Fruit fly (Drosophila melanogaster) whole organism, embryonic: Measurements from ENCODE around the gene CG42578.

ENCODE experiments used
- Asciz ChIP-seq: fragments of 200-800 bp; sonication (Bioruptor generic); optimal IDR thresholded peaks from 2 replicates; lab custom pipeline; 2017; ENCODE audit warnings: missing biosample characterization, mild to moderate bottlenecking, missing genetic modification characterization, missing genetic modification reagents
- CG10267 ChIP-seq: fragments of 200-800 bp; sonication (Bioruptor generic); optimal IDR thresholded peaks from 2 replicates; lab custom pipeline; 2018; ENCODE audit warnings: missing biosample characterization, mild to moderate bottlenecking, missing genetic modification characterization, moderate library complexity
- CG11456 ChIP-seq: fragments of 200-800 bp; sonication (Bioruptor generic); IDR thresholded peaks from 3 replicates; pipeline ENCODE4 v1.3.6; 2022; ENCODE audit warnings: missing biosample characterization, missing genetic modification characterization
- CG12299 ChIP-seq: fragments of 200-800 bp; sonication (Bioruptor generic); optimal IDR thresholded peaks from 2 replicates; lab custom pipeline; 2018; ENCODE audit warnings: missing biosample characterization, mild to moderate bottlenecking, missing genetic modification characterization
- CG14710 ChIP-seq: fragments of 200-800 bp; sonication (Bioruptor generic); optimal IDR thresholded peaks from 3 replicates; lab custom pipeline; 2019; ENCODE audit warnings: missing biosample characterization, mild to moderate bottlenecking, missing genetic modification characterization, moderate library complexity
- CG16815 ChIP-seq: fragments of 200-800 bp; sonication (Bioruptor generic); optimal IDR thresholded peaks from 3 replicates; lab custom pipeline; 2017; ENCODE audit warnings: missing biosample characterization, mild to moderate bottlenecking, missing genetic modification characterization
- CG18764 ChIP-seq: fragments of 200-800 bp; sonication (Bioruptor generic); optimal IDR thresholded peaks from 3 replicates; lab custom pipeline; 2016; ENCODE audit warnings: missing biosample characterization, missing genetic modification characterization
- CG2712 ChIP-seq: fragments of 200-800 bp; optimal IDR thresholded peaks from 3 replicates; lab custom pipeline; 2019; ENCODE audit warnings: missing biosample characterization, mild to moderate bottlenecking, missing genetic modification characterization, moderate library complexity
- CG3163 ChIP-seq: fragments of 200-800 bp; sonication (Bioruptor generic); optimal IDR thresholded peaks from 3 replicates; lab custom pipeline; 2016; ENCODE audit warnings: missing biosample characterization, missing genetic modification characterization
- CG3726 ChIP-seq: fragments of 200-800 bp; sonication (Bioruptor generic); IDR thresholded peaks from 3 replicates; pipeline ENCODE4, ENCODE4 v1.3.6; 2022; ENCODE audit warnings: missing biosample characterization, missing genetic modification characterization
- CG4328 ChIP-seq: fragments of 200-800 bp; sonication (Bioruptor generic); optimal IDR thresholded peaks from 3 replicates; lab custom pipeline; 2017; ENCODE audit warnings: missing biosample characterization, missing genetic modification reagents, missing genetic modification characterization
- CG4730 ChIP-seq: fragments of 200-800 bp; sonication (Bioruptor generic); IDR thresholded peaks from 2 replicates; pipeline ENCODE4 v1.3.6; 2022; ENCODE audit warnings: missing biosample characterization, missing genetic modification characterization
- CG7928 ChIP-seq: fragments of 200-800 bp; sonication (Bioruptor generic); optimal IDR thresholded peaks from 2 replicates; lab custom pipeline; 2017; ENCODE audit warnings: missing biosample characterization, mild to moderate bottlenecking, missing genetic modification characterization
- CG9437 ChIP-seq: fragments of 200-800 bp; sonication (Bioruptor generic); optimal IDR thresholded peaks from 2 replicates; lab custom pipeline; 2018; ENCODE audit warnings: missing biosample characterization, mild to moderate bottlenecking, missing genetic modification characterization
- Dip3 ChIP-seq: fragments of 200-800 bp; sonication (Bioruptor generic); optimal IDR thresholded peaks from 3 replicates; lab custom pipeline; 2016; ENCODE audit warnings: missing biosample characterization, missing genetic modification characterization
- Hsf ChIP-seq: fragments of 200-800 bp; sonication (Bioruptor generic); optimal IDR thresholded peaks from 3 replicates; lab custom pipeline; 2016; ENCODE audit warnings: missing biosample characterization, missing genetic modification characterization
- MBD-R2 ChIP-seq: fragments of 200-800 bp; sonication (Bioruptor generic); IDR thresholded peaks from 2 replicates; pipeline ENCODE4 v1.3.6; 2022; ENCODE audit warnings: missing biosample characterization, missing genetic modification characterization
- MESR4 ChIP-seq: fragments of 200-800 bp; sonication (Bioruptor generic); optimal IDR thresholded peaks from 2 replicates; lab custom pipeline; 2018; ENCODE audit warnings: missing biosample characterization, mild to moderate bottlenecking, missing genetic modification characterization, moderate library complexity
- Mes4 ChIP-seq: fragments of 200-800 bp; sonication (Bioruptor generic); optimal IDR thresholded peaks from 2 replicates; lab custom pipeline; 2016; ENCODE audit warnings: missing biosample characterization, missing genetic modification characterization
- Nf-YC ChIP-seq: fragments of 200-800 bp; optimal IDR thresholded peaks from 3 replicates; lab custom pipeline; 2019; ENCODE audit warnings: missing biosample characterization, mild to moderate bottlenecking, missing genetic modification characterization, moderate library complexity
- Opbp ChIP-seq: fragments of 200-800 bp; sonication (Bioruptor generic); IDR thresholded peaks from 3 replicates; pipeline ENCODE4 v1.3.6; 2022; ENCODE audit warnings: missing biosample characterization, missing genetic modification characterization; ENCODE audit not compliant: partially characterized antibody
- Pdp1 ChIP-seq, 2 experiments: fragments of 200-800 bp; sonication (Bioruptor generic); optimal IDR thresholded peaks; 3 replicates each; lab custom pipeline; 2016; ENCODE audit warnings: missing biosample characterization in 2 of 2, missing genetic modification characterization in 2 of 2, mild to moderate bottlenecking in 1 of 2, moderate library complexity in 1 of 2
- Sin3A ChIP-seq: fragments of >200 bp; optimal IDR thresholded peaks from 2 replicates; lab custom pipeline; 2018
- Ssrp ChIP-seq: fragments of 200-800 bp; sonication (Bioruptor generic); optimal IDR thresholded peaks from 2 replicates; lab custom pipeline; 2018; ENCODE audit warnings: missing biosample characterization, mild to moderate bottlenecking, missing genetic modification characterization, moderate library complexity
- Stat92E ChIP-seq, 3 experiments: fragments of >200 bp in 2 of 3; fragments of 200-800 bp in 1 of 3; sonication (Bioruptor generic) in 1 of 3; optimal IDR thresholded peaks; 2 replicates each; lab custom pipeline; 2017 to 2019; ENCODE audit warnings: missing biosample characterization in 3 of 3, missing genetic modification characterization in 3 of 3, mild to moderate bottlenecking in 1 of 3, moderate library complexity in 1 of 3
- bbx ChIP-seq: fragments of 200-800 bp; sonication (Bioruptor generic); IDR thresholded peaks from 2 replicates; pipeline ENCODE4 v1.3.6; 2022; ENCODE audit warnings: missing biosample characterization, missing genetic modification characterization; ENCODE audit not compliant: partially characterized antibody
- cas ChIP-seq: fragments of 200-800 bp; sonication (Bioruptor generic); IDR thresholded peaks from 2 replicates; pipeline ENCODE4 v1.3.6; 2022; ENCODE audit warnings: missing biosample characterization, missing genetic modification characterization
- chinmo ChIP-seq: fragments of 200-800 bp; sonication (Bioruptor generic); IDR thresholded peaks from 4 replicates; pipeline ENCODE4 v1.3.6; 2022; ENCODE audit warnings: missing biosample characterization, missing genetic modification characterization; ENCODE audit not compliant: partially characterized antibody
- emc ChIP-seq: fragments of 200-800 bp; sonication (Bioruptor generic); optimal IDR thresholded peaks from 2 replicates; lab custom pipeline; 2016; ENCODE audit warnings: missing biosample characterization, missing genetic modification characterization
- ems ChIP-seq: fragments of 200-800 bp; sonication (Bioruptor generic); optimal IDR thresholded peaks from 3 replicates; lab custom pipeline; 2016; ENCODE audit warnings: missing biosample characterization, missing genetic modification characterization
- en ChIP-seq: fragments of 200-800 bp; sonication (Bioruptor generic); optimal IDR thresholded peaks from 2 replicates; lab custom pipeline; 2016; ENCODE audit warnings: missing biosample characterization, missing genetic modification characterization
- esg ChIP-seq: fragments of 200-800 bp; sonication (Bioruptor generic); conservative IDR thresholded peaks from 2 replicates; pipeline ENCODE4 v1.3.6; 2022; ENCODE audit warnings: missing biosample characterization, missing genetic modification characterization
- fd64A ChIP-seq: fragments of 200-800 bp; sonication (Bioruptor generic); optimal IDR thresholded peaks from 3 replicates; lab custom pipeline; 2018; ENCODE audit warnings: missing biosample characterization, mild to moderate bottlenecking, missing genetic modification characterization
- gfzf ChIP-seq: fragments of 200-800 bp; sonication (Bioruptor generic); optimal IDR thresholded peaks from 2 replicates; lab custom pipeline; 2016; ENCODE audit warnings: missing biosample characterization, mild to moderate bottlenecking, missing genetic modification characterization, moderate library complexity
- grn ChIP-seq: fragments of 200-800 bp; sonication (Bioruptor generic); optimal IDR thresholded peaks from 3 replicates; lab custom pipeline; 2017; ENCODE audit warnings: missing biosample characterization, missing genetic modification characterization
- ham ChIP-seq: fragments of 200-800 bp; sonication (Bioruptor generic); IDR thresholded peaks from 2 replicates; pipeline ENCODE4 v1.3.6; 2022; ENCODE audit warnings: missing biosample characterization, missing genetic modification characterization
- nom ChIP-seq: fragments of 200-800 bp; sonication (Bioruptor generic); optimal IDR thresholded peaks from 2 replicates; lab custom pipeline; 2017; ENCODE audit warnings: missing biosample characterization, missing genetic modification characterization, mild to moderate bottlenecking, moderate library complexity, missing genetic modification reagents
- pb ChIP-seq: fragments of 200-800 bp; sonication (Bioruptor generic); optimal IDR thresholded peaks from 3 replicates; lab custom pipeline; 2016; ENCODE audit warnings: missing biosample characterization, missing genetic modification characterization
- rib ChIP-seq: fragments of 200-800 bp; sonication (Bioruptor generic); IDR thresholded peaks from 2 replicates; pipeline ENCODE4 v1.3.6; 2022; ENCODE audit warnings: missing biosample characterization, missing genetic modification characterization
- sna ChIP-seq: fragments of 200-800 bp; sonication (Bioruptor generic); IDR thresholded peaks from 2 replicates; pipeline ENCODE4 v1.3.6; 2022; ENCODE audit warnings: missing biosample characterization, missing genetic modification characterization; ENCODE audit not compliant: partially characterized antibody
- sug ChIP-seq: fragments of 200-800 bp; optimal IDR thresholded peaks from 2 replicates; lab custom pipeline; 2019; ENCODE audit warnings: missing biosample characterization, mild to moderate bottlenecking, missing genetic modification characterization, moderate library complexity
- tgo ChIP-seq: fragments of 200-800 bp; sonication (Bioruptor generic); IDR thresholded peaks from 3 replicates; pipeline ENCODE4 v1.3.6; 2022; ENCODE audit warnings: missing biosample characterization, missing genetic modification characterization
- trem ChIP-seq: fragments of 200-800 bp; optimal IDR thresholded peaks from 3 replicates; lab custom pipeline; 2019; ENCODE audit warnings: missing biosample characterization, mild to moderate bottlenecking, missing genetic modification characterization, moderate library complexity
- z ChIP-seq: fragments of 200-800 bp; sonication (Bioruptor generic); IDR thresholded peaks from 3 replicates; pipeline ENCODE4 v1.3.6; 2022; ENCODE audit warnings: missing biosample characterization, missing genetic modification characterization
- zen ChIP-seq: fragments of 200-800 bp; sonication (Bioruptor generic); optimal IDR thresholded peaks from 3 replicates; lab custom pipeline; 2018; ENCODE audit warnings: missing biosample characterization, mild to moderate bottlenecking, missing genetic modification characterization, moderate library complexity
- zf30C ChIP-seq: fragments of 200-800 bp; sonication (Bioruptor generic); optimal IDR thresholded peaks from 3 replicates; lab custom pipeline; 2018; ENCODE audit warnings: missing biosample characterization, mild to moderate bottlenecking, missing genetic modification characterization

The CG42578 gene

dm6 chrX:20468192-20468591, 22.0 kb downstream of the CG42578 start (continued):
- no peak for TF ChIP-seq CG4328 (GFP tag; lab: Kevin White, UChicago)
- TF ChIP-seq chinmo (GFP tag; lab: Robert Waterston, UW): peak; percentile 64; the same call in 1 of the 4 replicates
- TF ChIP-seq sug (tag; lab: Kevin White, UChicago): peak; percentile 1
- no peak for TF ChIP-seq Ssrp
- no peak for TF ChIP-seq CG3163 (GFP tag; lab: Kevin White, UChicago)
- TF ChIP-seq trem (tag; lab: Kevin White, UChicago): no peak
- TF ChIP-seq MBD-R2: no peak
- TF ChIP-seq CG4730 (GFP tag; lab: Robert Waterston, UW): no peak
- TF ChIP-seq fd64A (GFP tag; lab: Kevin White, UChicago): no peak
- TF ChIP-seq pb (GFP tag; lab: Kevin White, UChicago): no peak
- no peak for TF ChIP-seq CG18764
- TF ChIP-seq emc (GFP tag; lab: Kevin White, UChicago): no peak
- TF ChIP-seq Stat92E (GFP tag; optimal IDR thresholded peaks at IDR 0.05; lab: Kevin White, UChicago): no peak
- TF ChIP-seq CG3726 (GFP tag; lab: Robert Waterston, UW): no peak
- TF ChIP-seq CG14710 (tag; lab: Kevin White, UChicago): no peak
- no peak for TF ChIP-seq Opbp (GFP tag; lab: Robert Waterston, UW)
- no peak for TF ChIP-seq CG11456
- no peak for TF ChIP-seq MESR4 (GFP tag; lab: Kevin White, UChicago)
- no peak for TF ChIP-seq Mes4 (GFP tag; lab: Kevin White, UChicago)
- TF ChIP-seq Dip3: no peak
- no peak for TF ChIP-seq CG16815 (GFP tag; lab: Kevin White, UChicago)
- no peak for TF ChIP-seq Asciz
- no peak for TF ChIP-seq zf30C (GFP tag; lab: Kevin White, UChicago)
- no peak for TF ChIP-seq esg (GFP tag; lab: Robert Waterston, UW)
- no peak for TF ChIP-seq rib (GFP tag; lab: Robert Waterston, UW)
- TF ChIP-seq gfzf (GFP tag; lab: Kevin White, UChicago): peak; percentile 31
- TF ChIP-seq Pdp1 (GFP tag; optimal IDR thresholded peaks at IDR 0.05; lab: Kevin White, UChicago): no peak
- no peak for TF ChIP-seq CG12299 (tag; lab: Kevin White, UChicago)
- no peak for TF ChIP-seq Sin3A (lab: Kevin White, UChicago)
- TF ChIP-seq nom: peak; percentile 88
- 0 out of 2 replicates have a peak, but pooled peaks have one; percentile 34 for TF ChIP-seq bbx (GFP tag; lab: Robert Waterston, UW)
- no peak for TF ChIP-seq en (GFP tag; lab: Kevin White, UChicago)
- no peak for TF ChIP-seq ems (GFP tag; lab: Kevin White, UChicago)
- no peak for TF ChIP-seq ham (GFP tag; lab: Robert Waterston, UW)
- TF ChIP-seq CG10267 (tag; lab: Kevin White, UChicago): no peak
- TF ChIP-seq zen: no peak
- TF ChIP-seq CG9437 (GFP tag; lab: Kevin White, UChicago): peak; percentile 89
- no peak for TF ChIP-seq cas (GFP tag; lab: Robert Waterston, UW)
- TF ChIP-seq Nf-YC (tag; lab: Kevin White, UChicago): no peak
- TF ChIP-seq CG2712 (tag; lab: Kevin White, UChicago): no peak
- no peak for TF ChIP-seq Hsf (GFP tag; lab: Kevin White, UChicago)
- no peak for TF ChIP-seq sna (GFP tag; lab: Robert Waterston, UW)
- no peak for TF ChIP-seq grn (GFP tag; lab: Kevin White, UChicago)
- TF ChIP-seq CG7928 (GFP tag; lab: Kevin White, UChicago): no peak
- TF ChIP-seq tgo (GFP tag; lab: Robert Waterston, UW): no peak
- no peak for TF ChIP-seq z
- TF ChIP-seq, all 482 proteins: peak for 15
